Fruit fly (Drosophila melanogaster) whole organism, embryonic: ENCODE results near the gene Snapin.

Experiments
- CG10462 ChIP-seq: fragments of 200-800 bp; sonication (Bioruptor generic); optimal IDR thresholded peaks from 2 replicates; lab custom pipeline; 2016; ENCODE audit warnings: missing biosample characterization, missing genetic modification characterization
- CG11723 ChIP-seq: fragments of 200-800 bp; sonication (Bioruptor generic); optimal IDR thresholded peaks from 2 replicates; lab custom pipeline; 2017; ENCODE audit warnings: missing biosample characterization, mild to moderate bottlenecking, missing genetic modification characterization
- CG12071 ChIP-seq: fragments of 200-800 bp; sonication (Bioruptor generic); optimal IDR thresholded peaks from 3 replicates; lab custom pipeline; 2018; ENCODE audit warnings: missing biosample characterization, mild to moderate bottlenecking, missing genetic modification characterization
- CG12155 ChIP-seq: fragments of 200-800 bp; sonication (Bioruptor generic); optimal IDR thresholded peaks from 3 replicates; lab custom pipeline; 2016; ENCODE audit warnings: missing biosample characterization, missing genetic modification characterization
- CG12769 ChIP-seq: fragments of 200-800 bp; sonication (Bioruptor generic); optimal IDR thresholded peaks from 2 replicates; lab custom pipeline; 2019; ENCODE audit warnings: missing biosample characterization, mild to moderate bottlenecking, missing genetic modification characterization, moderate library complexity
- CG13424 ChIP-seq: fragments of 200-800 bp; sonication (Bioruptor generic); optimal IDR thresholded peaks from 2 replicates; lab custom pipeline; 2019; ENCODE audit warnings: missing biosample characterization, mild to moderate bottlenecking, missing genetic modification characterization, moderate library complexity
- CG13775 ChIP-seq: fragments of 200-800 bp; sonication (Bioruptor generic); optimal IDR thresholded peaks from 3 replicates; lab custom pipeline; 2017; ENCODE audit warnings: missing biosample characterization, mild to moderate bottlenecking, missing genetic modification characterization
- CG15696 ChIP-seq: fragments of 200-800 bp; sonication (Bioruptor generic); optimal IDR thresholded peaks from 2 replicates; lab custom pipeline; 2019; ENCODE audit warnings: missing biosample characterization, mild to moderate bottlenecking, missing genetic modification characterization, moderate library complexity
- CG1603 ChIP-seq: fragments of 200-800 bp; sonication (Bioruptor generic); optimal IDR thresholded peaks from 2 replicates; lab custom pipeline; 2019; ENCODE audit warnings: missing biosample characterization, mild to moderate bottlenecking, missing genetic modification characterization, moderate library complexity
- CG17612 ChIP-seq: fragments of 200-800 bp; sonication (Bioruptor generic); IDR thresholded peaks from 2 replicates; pipeline ENCODE4 v1.3.6; 2022; ENCODE audit warnings: missing biosample characterization, missing genetic modification characterization
- CG2199 ChIP-seq: fragments of 200-800 bp; sonication (Bioruptor generic); IDR thresholded peaks from 3 replicates; pipeline ENCODE4 v1.3.6; 2022; ENCODE audit warnings: missing biosample characterization, missing genetic modification characterization
- CG2712 ChIP-seq: fragments of 200-800 bp; optimal IDR thresholded peaks from 3 replicates; lab custom pipeline; 2019; ENCODE audit warnings: missing biosample characterization, mild to moderate bottlenecking, missing genetic modification characterization, moderate library complexity
- CG30403 ChIP-seq: fragments of 200-800 bp; sonication (Bioruptor generic); optimal IDR thresholded peaks from 3 replicates; lab custom pipeline; 2016; ENCODE audit warnings: missing biosample characterization, missing genetic modification characterization
- CG30431 ChIP-seq: fragments of 200-800 bp; sonication (Bioruptor generic); optimal IDR thresholded peaks from 2 replicates; lab custom pipeline; 2017; ENCODE audit warnings: missing biosample characterization, missing genetic modification characterization
- CG33557 ChIP-seq: fragments of 200-800 bp; sonication (Bioruptor generic); optimal IDR thresholded peaks from 2 replicates; lab custom pipeline; 2019; ENCODE audit warnings: missing biosample characterization, mild to moderate bottlenecking, missing genetic modification characterization, moderate library complexity
- CG3726 ChIP-seq: fragments of 200-800 bp; sonication (Bioruptor generic); IDR thresholded peaks from 3 replicates; pipeline ENCODE4, ENCODE4 v1.3.6; 2022; ENCODE audit warnings: missing biosample characterization, missing genetic modification characterization
- CG42726 ChIP-seq: fragments of 200-800 bp; sonication (Bioruptor generic); IDR thresholded peaks from 2 replicates; pipeline ENCODE4 v1.3.6; 2022; ENCODE audit warnings: missing biosample characterization, missing genetic modification characterization; ENCODE audit not compliant: partially characterized antibody
- CG4328 ChIP-seq: fragments of 200-800 bp; sonication (Bioruptor generic); optimal IDR thresholded peaks from 3 replicates; lab custom pipeline; 2017; ENCODE audit warnings: missing biosample characterization, missing genetic modification reagents, missing genetic modification characterization
- CG6254 ChIP-seq: fragments of 200-800 bp; sonication (Bioruptor generic); optimal IDR thresholded peaks from 3 replicates; lab custom pipeline; 2017; ENCODE audit warnings: mild to moderate bottlenecking, missing biosample characterization, missing genetic modification reagents, missing genetic modification characterization
- CG7372 ChIP-seq: fragments of 200-800 bp; sonication (Bioruptor generic); IDR thresholded peaks from 2 replicates; pipeline ENCODE4 v1.3.6; 2022; ENCODE audit warnings: missing biosample characterization, missing genetic modification characterization
- CG8290 ChIP-seq, 3 experiments: fragments of 200-800 bp; sonication (Bioruptor generic); optimal IDR thresholded peaks; 2 replicates each; lab custom pipeline; 2016 to 2019; ENCODE audit warnings: missing biosample characterization in 3 of 3, missing genetic modification characterization in 3 of 3, mild to moderate bottlenecking in 2 of 3, moderate library complexity in 1 of 3
- CoRest ChIP-seq: fragments of 200-800 bp; sonication (Bioruptor generic); optimal IDR thresholded peaks from 3 replicates; lab custom pipeline; 2018; ENCODE audit warnings: missing biosample characterization, mild to moderate bottlenecking, missing genetic modification characterization, moderate library complexity
- Dbx ChIP-seq: fragments of 200-800 bp; sonication (Bioruptor generic); IDR thresholded peaks from 3 replicates; pipeline ENCODE4 v1.3.6; 2022; ENCODE audit warnings: missing biosample characterization, missing genetic modification characterization
- Ets65A ChIP-seq: fragments of 200-800 bp; sonication (Bioruptor generic); peaks from one replicate; lab custom pipeline; 2016; ENCODE audit warnings: missing biosample characterization, missing genetic modification characterization
- Hr39 ChIP-seq: fragments of >200 bp; optimal IDR thresholded peaks from 2 replicates; lab custom pipeline; 2017
- Max ChIP-seq: fragments of 200-800 bp; sonication (Bioruptor generic); optimal IDR thresholded peaks from 2 replicates; lab custom pipeline; 2016; ENCODE audit warnings: missing biosample characterization, mild to moderate bottlenecking, missing genetic modification characterization
- Meics ChIP-seq: fragments of 200-800 bp; sonication (Bioruptor generic); optimal IDR thresholded peaks from 2 replicates; lab custom pipeline; 2017; ENCODE audit warnings: missing biosample characterization, mild to moderate bottlenecking, missing genetic modification characterization
- NC2β ChIP-seq: fragments of 200-800 bp; sonication (Bioruptor generic); optimal IDR thresholded peaks from 2 replicates; lab custom pipeline; 2016; ENCODE audit warnings: missing biosample characterization, missing genetic modification characterization
- Scr ChIP-seq: fragments of 200-800 bp; sonication (Bioruptor generic); IDR thresholded peaks from 2 replicates; pipeline ENCODE4 v1.3.6; 2022; ENCODE audit warnings: missing biosample characterization, missing genetic modification characterization; ENCODE audit not compliant: partially characterized antibody
- Sox100B ChIP-seq: fragments of 200-800 bp; sonication (Bioruptor generic); optimal IDR thresholded peaks from 3 replicates; lab custom pipeline; 2018; ENCODE audit warnings: missing biosample characterization, mild to moderate bottlenecking, missing genetic modification characterization
- Tbp ChIP-seq: fragments of >200 bp; optimal IDR thresholded peaks from 2 replicates; lab custom pipeline; 2018; ENCODE audit warnings: missing biosample characterization, missing genetic modification characterization
- bbx ChIP-seq: fragments of 200-800 bp; sonication (Bioruptor generic); IDR thresholded peaks from 2 replicates; pipeline ENCODE4 v1.3.6; 2022; ENCODE audit warnings: missing biosample characterization, missing genetic modification characterization; ENCODE audit not compliant: partially characterized antibody
- bowl ChIP-seq: fragments of 200-800 bp; sonication (Bioruptor generic); IDR thresholded peaks from 2 replicates; pipeline ENCODE4 v1.3.6; 2022; ENCODE audit warnings: missing biosample characterization, missing genetic modification characterization
- btn ChIP-seq: fragments of 200-800 bp; sonication (Bioruptor generic); optimal IDR thresholded peaks from 2 replicates; lab custom pipeline; 2016; ENCODE audit warnings: missing biosample characterization, missing genetic modification characterization
- cato ChIP-seq: fragments of 200-800 bp; sonication (Bioruptor generic); optimal IDR thresholded peaks from 2 replicates; lab custom pipeline; 2016; ENCODE audit warnings: missing biosample characterization, missing genetic modification characterization, borderline replicate concordance
- caup ChIP-seq: fragments of 200-800 bp; sonication (Bioruptor generic); optimal IDR thresholded peaks from 3 replicates; lab custom pipeline; 2017; ENCODE audit warnings: missing biosample characterization, mild to moderate bottlenecking, missing genetic modification characterization, moderate library complexity; ENCODE audit not compliant: severe bottlenecking
- chm ChIP-seq: fragments of 200-800 bp; sonication (Bioruptor generic); IDR thresholded peaks from 2 replicates; pipeline ENCODE4 v1.3.6; 2022; ENCODE audit warnings: missing biosample characterization, missing genetic modification characterization
- dmrt11E ChIP-seq: fragments of 200-800 bp; sonication (Bioruptor generic); optimal IDR thresholded peaks from 3 replicates; lab custom pipeline; 2018; ENCODE audit warnings: missing biosample characterization, mild to moderate bottlenecking, missing genetic modification characterization, moderate library complexity
- fu2 ChIP-seq: fragments of 200-800 bp; sonication (Bioruptor generic); optimal IDR thresholded peaks from 2 replicates; lab custom pipeline; 2016; ENCODE audit warnings: missing biosample characterization, missing genetic modification characterization
- gsb-n ChIP-seq: fragments of 200-800 bp; sonication (Bioruptor generic); optimal IDR thresholded peaks from 3 replicates; lab custom pipeline; 2018; ENCODE audit warnings: missing biosample characterization, mild to moderate bottlenecking, missing genetic modification characterization
- lola ChIP-seq, 3 experiments: fragments of >200 bp in 2 of 3; fragments of 200-800 bp in 1 of 3; sonication (Bioruptor generic) in 1 of 3; optimal IDR thresholded peaks; 2 replicates each; lab custom pipeline; 2017 to 2019; ENCODE audit warnings: missing biosample characterization in 3 of 3, missing genetic modification characterization in 3 of 3, mild to moderate bottlenecking in 1 of 3, moderate library complexity in 1 of 3
- nom ChIP-seq: fragments of 200-800 bp; sonication (Bioruptor generic); optimal IDR thresholded peaks from 2 replicates; lab custom pipeline; 2017; ENCODE audit warnings: missing biosample characterization, missing genetic modification characterization, mild to moderate bottlenecking, moderate library complexity, missing genetic modification reagents
- odd ChIP-seq: fragments of 200-800 bp; sonication (Bioruptor generic); optimal IDR thresholded peaks from 2 replicates; lab custom pipeline; 2017; ENCODE audit warnings: missing biosample characterization, mild to moderate bottlenecking, missing genetic modification characterization
- salm ChIP-seq: fragments of 200-800 bp; sonication (Bioruptor generic); optimal IDR thresholded peaks from 2 replicates; lab custom pipeline; 2018; ENCODE audit warnings: missing biosample characterization, mild to moderate bottlenecking, missing genetic modification characterization
- sd ChIP-seq: fragments of 200-800 bp; sonication (Bioruptor generic); optimal IDR thresholded peaks from 3 replicates; lab custom pipeline; 2018; ENCODE audit warnings: missing biosample characterization, mild to moderate bottlenecking, missing genetic modification characterization, moderate library complexity
- tap ChIP-seq: fragments of 200-800 bp; optimal IDR thresholded peaks from 3 replicates; lab custom pipeline; 2019; ENCODE audit warnings: missing biosample characterization, mild to moderate bottlenecking, missing genetic modification characterization, moderate library complexity
- unc-4 ChIP-seq: fragments of 200-800 bp; sonication (Bioruptor generic); IDR thresholded peaks from 2 replicates; pipeline ENCODE4 v1.3.6; 2022; ENCODE audit warnings: missing biosample characterization, missing genetic modification characterization; ENCODE audit not compliant: partially characterized antibody
- unpg ChIP-seq: fragments of 200-800 bp; sonication (Bioruptor generic); optimal IDR thresholded peaks from 3 replicates; lab custom pipeline; 2018; ENCODE audit warnings: missing biosample characterization, mild to moderate bottlenecking, missing genetic modification characterization, moderate library complexity
- vnd ChIP-seq: fragments of 200-800 bp; sonication (Bioruptor generic); IDR thresholded peaks from 3 replicates; pipeline ENCODE4 v1.3.6; 2022; ENCODE audit warnings: missing biosample characterization, missing genetic modification characterization; ENCODE audit not compliant: partially characterized antibody

Gene Snapin

DNA sequence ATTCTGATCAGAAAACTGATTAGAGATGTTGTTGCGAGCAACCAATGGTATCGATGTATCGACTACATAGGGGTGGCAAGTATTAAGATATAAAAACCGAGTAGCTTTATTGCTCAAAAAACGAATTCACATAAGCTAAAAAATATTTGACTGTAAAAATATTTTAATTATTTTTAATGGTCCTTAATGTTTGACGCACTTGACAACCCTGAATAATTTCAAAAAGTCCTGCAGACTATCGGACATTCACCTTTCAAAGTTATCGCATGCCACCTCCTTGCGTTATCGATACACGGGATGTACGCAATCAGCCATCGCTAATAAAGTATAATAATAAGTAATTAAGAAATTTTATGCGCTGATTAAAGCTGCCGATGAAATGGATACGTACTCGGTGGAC is at the start of gene Snapin, which contains the start of the genes HemK2 and Tnpo-SR (continued):
- TF ChIP-seq Sox100B (GFP tag; lab: Kevin White, UChicago) (peak; percentile 79), salm (peak; percentile 77), CG1603 (peak; percentile 81), btn (GFP tag; lab: Kevin White, UChicago) (peak; percentile 53), unpg (GFP tag; lab: Kevin White, UChicago) (peak; percentile 91), CG12155 (peak; percentile 91), CoRest (tag; lab: Kevin White, UChicago) (peak; percentile 94), unc-4 (GFP tag; lab: Robert Waterston, UW) (peak; percentile 99), vnd (peak; percentile 94), CG2712 (peak; percentile 95), bbx (GFP tag; lab: Robert Waterston, UW) (peak; percentile 88), gsb-n (tag; lab: Kevin White, UChicago) (peak; percentile 87), bowl (peak; percentile 15; the same call in 1 of the 2 replicates), CG7372 (GFP tag; lab: Robert Waterston, UW) (peak; percentile 94), Hr39 (lab: Kevin White, UChicago) (no peak), CG4328 (peak; percentile 82), lola (GFP tag; optimal IDR thresholded peaks at IDR 0.05; lab: Kevin White, UChicago) (peak in 1 of 3 experiments; percentile 88), cato (GFP tag; lab: Kevin White, UChicago) (peak; percentile 61), nom (GFP tag; lab: Kevin White, UChicago) (peak; percentile 77), CG33557 (GFP tag; lab: Kevin White, UChicago) (peak; percentile 84), CG13775 (GFP tag; lab: Kevin White, UChicago) (peak; percentile 93), CG30431 (GFP tag; lab: Kevin White, UChicago) (peak; percentile 81), CG12071 (GFP tag; lab: Kevin White, UChicago) (peak; percentile 55), Dbx (GFP tag; lab: Robert Waterston, UW) (peak; percentile 95), CG15696 (tag; lab: Kevin White, UChicago) (peak; percentile 97), odd (peak; percentile 78), CG30403 (GFP tag; lab: Kevin White, UChicago) (peak; percentile 95), sd (tag; lab: Kevin White, UChicago) (peak; percentile 85), CG8290 (GFP tag; optimal IDR thresholded peaks at IDR 0.05; lab: Kevin White, UChicago) (peak; percentile 86), CG8290 (tag; optimal IDR thresholded peaks at IDR 0.05; lab: Kevin White, UChicago) (peak; percentile 83 to 92), Meics (GFP tag; lab: Kevin White, UChicago) (peak; percentile 88), CG2199 (GFP tag; lab: Robert Waterston, UW) (peak; percentile 85; the same call in 2 of the 3 replicates), CG10462 (GFP tag; lab: Kevin White, UChicago) (peak; percentile 82), fu2 (GFP tag; lab: Kevin White, UChicago) (peak; percentile 76), Scr (peak; percentile 98), CG13424 (peak; percentile 94), NC2β (GFP tag; lab: Kevin White, UChicago) (peak; percentile 75), dmrt11E (tag; lab: Kevin White, UChicago) (peak; percentile 90), CG3726 (GFP tag; lab: Robert Waterston, UW) (peak; percentile 86; the same call in 2 of the 3 replicates), tap (peak; percentile 86), CG12769 (tag; lab: Kevin White, UChicago) (peak; percentile 90), CG17612 (GFP tag; lab: Robert Waterston, UW) (peak; percentile 89), CG6254 (GFP tag; lab: Kevin White, UChicago) (peak; percentile 73), Ets65A (GFP tag; lab: Kevin White, UChicago) (peak; percentile 97), Tbp (GFP tag; lab: Kevin White, UChicago) (no peak), caup (peak; percentile 91), Max (GFP tag; lab: Kevin White, UChicago) (peak; percentile 91), CG42726 (peak; percentile 85), CG11723 (GFP tag; lab: Kevin White, UChicago) (peak; percentile 79), chm (GFP tag; lab: Robert Waterston, UW) (peak; percentile 86)
